Worm (Caenorhabditis elegans) whole organism, early embryonic: ENCODE data around the gene EGAP9.3.

Experiments
- ets-7 ChIP-seq: sonication (generic microtip); optimal IDR thresholded peaks from 2 replicates; lab custom pipeline; 2016; ENCODE audit warnings: missing genotype, missing genetic modification characterization, missing compliant biosample characterization
- flt-1 ChIP-seq: fragments of 200-800 bp; sonication (Bioruptor generic); IDR thresholded peaks from 2 replicates; pipeline ENCODE4 v1.3.6; 2022; ENCODE audit warnings: missing genetic modification characterization, missing compliant biosample characterization
- hmg-4 ChIP-seq: fragments of 200-800 bp; sonication (Bioruptor generic); optimal IDR thresholded peaks from 2 replicates; lab custom pipeline; 2018; ENCODE audit warnings: mild to moderate bottlenecking, missing genetic modification characterization, missing compliant biosample characterization

DNA sequence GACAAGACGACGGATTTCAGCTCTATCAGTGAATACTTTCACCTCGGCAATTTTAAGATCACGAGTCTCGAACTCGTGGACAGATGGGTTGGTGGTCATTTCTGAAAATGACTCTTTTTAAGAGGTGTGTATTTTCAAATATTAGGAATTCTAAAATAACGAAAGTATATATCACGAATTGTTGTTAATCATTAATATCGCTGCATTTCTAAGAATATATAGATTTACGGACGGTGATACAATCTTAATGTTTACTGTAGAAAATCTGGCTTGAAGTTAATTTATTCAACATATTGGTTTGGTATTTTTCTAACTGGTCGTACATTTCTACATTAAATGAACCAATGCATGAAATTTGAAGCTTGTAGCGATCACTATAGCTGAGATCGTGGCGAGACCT, 25.4 kb upstream of the EGAP9.3 start, which contains the start of gene ZK1055.7:
- TF ChIP-seq flt-1 (GFP tag; lab: Robert Waterston, UW) (no peak), ets-7 (tag; lab: Kevin White, UChicago) (no peak), hmg-4 (no peak)
